Fruit fly (Drosophila melanogaster) whole organism, prepupa: ENCODE measurements around the gene Ugt35E2.
A peak's percentile ranks its signal among the peaks of the same experiment; 100 is the strongest.

Experiments
- Blimp-1 ChIP-seq: fragments of 200-800 bp; sonication (Bioruptor generic); optimal IDR thresholded peaks from 3 replicates; lab custom pipeline; 2017; ENCODE audit warnings: missing biosample characterization, missing genetic modification characterization, mild to moderate bottlenecking, moderate library complexity, missing genetic modification reagents
- CG10631 ChIP-seq: fragments of 200-800 bp; sonication (Bioruptor generic); optimal IDR thresholded peaks from 2 replicates; lab custom pipeline; 2016; ENCODE audit warnings: missing biosample characterization, missing genetic modification characterization
- CG10669 ChIP-seq: fragments of 200-800 bp; sonication (Bioruptor generic); optimal IDR thresholded peaks from 3 replicates; lab custom pipeline; 2018; ENCODE audit warnings: missing biosample characterization, mild to moderate bottlenecking, missing genetic modification characterization, moderate library complexity
- CG11294 ChIP-seq: fragments of 200-800 bp; sonication (Bioruptor generic); IDR thresholded peaks from 2 replicates; pipeline ENCODE4 v1.3.6; 2022; ENCODE audit warnings: missing biosample characterization, missing genetic modification characterization
- CG16779 ChIP-seq: fragments of 200-800 bp; sonication (Bioruptor generic); optimal IDR thresholded peaks from 3 replicates; lab custom pipeline; 2017; ENCODE audit warnings: missing biosample characterization, mild to moderate bottlenecking, missing genetic modification characterization
- CG3032 ChIP-seq: fragments of 200-800 bp; optimal IDR thresholded peaks from 2 replicates; lab custom pipeline; 2019; ENCODE audit warnings: missing biosample characterization, mild to moderate bottlenecking, missing genetic modification characterization, moderate library complexity
- CG31627 ChIP-seq: fragments of 200-800 bp; sonication (Bioruptor generic); optimal IDR thresholded peaks from 3 replicates; lab custom pipeline; 2016; ENCODE audit warnings: missing biosample characterization, missing genetic modification characterization
- CG32006 ChIP-seq: fragments of 200-800 bp; sonication (Bioruptor generic); optimal IDR thresholded peaks from 3 replicates; lab custom pipeline; 2017; ENCODE audit warnings: missing biosample characterization, mild to moderate bottlenecking, missing genetic modification characterization
- CG34406 ChIP-seq: fragments of 200-800 bp; sonication (Bioruptor generic); optimal IDR thresholded peaks from 3 replicates; lab custom pipeline; 2016; ENCODE audit warnings: missing biosample characterization, missing genetic modification characterization
- CG3919 ChIP-seq: fragments of 200-800 bp; sonication (Bioruptor generic); optimal IDR thresholded peaks from 3 replicates; lab custom pipeline; 2016; ENCODE audit warnings: missing biosample characterization, missing genetic modification characterization
- CG4318 ChIP-seq: fragments of 200-800 bp; sonication (Bioruptor generic); optimal IDR thresholded peaks from 3 replicates; lab custom pipeline; 2017; ENCODE audit warnings: missing biosample characterization, mild to moderate bottlenecking, missing genetic modification characterization
- CG6163 ChIP-seq: fragments of 200-800 bp; sonication (Bioruptor generic); IDR thresholded peaks from 3 replicates; pipeline ENCODE4 v1.3.6; 2022; ENCODE audit warnings: missing biosample characterization, missing genetic modification characterization
- CG6792 ChIP-seq: fragments of 200-800 bp; sonication (Bioruptor generic); optimal IDR thresholded peaks from 3 replicates; lab custom pipeline; 2016; ENCODE audit warnings: missing biosample characterization, missing genetic modification characterization
- CG6808 ChIP-seq: fragments of 200-800 bp; sonication (Bioruptor generic); optimal IDR thresholded peaks from 3 replicates; lab custom pipeline; 2017; ENCODE audit warnings: missing biosample characterization, missing genetic modification characterization, mild to moderate bottlenecking, moderate library complexity, missing genetic modification reagents
- CG6854 ChIP-seq: fragments of 200-800 bp; sonication (Bioruptor generic); optimal IDR thresholded peaks from 2 replicates; lab custom pipeline; 2017; ENCODE audit warnings: missing biosample characterization, mild to moderate bottlenecking, missing genetic modification characterization
- CG7368 ChIP-seq: fragments of 200-800 bp; sonication (Bioruptor generic); optimal IDR thresholded peaks from 3 replicates; lab custom pipeline; 2016; ENCODE audit warnings: missing biosample characterization, missing genetic modification characterization
- CG8119 ChIP-seq: fragments of 200-800 bp; sonication (Bioruptor generic); IDR thresholded peaks from 3 replicates; pipeline ENCODE4 v1.3.6; 2022; ENCODE audit warnings: missing biosample characterization, missing genetic modification characterization
- CG8319 ChIP-seq: fragments of 200-800 bp; sonication (Bioruptor generic); optimal IDR thresholded peaks from 3 replicates; lab custom pipeline; 2016; ENCODE audit warnings: missing biosample characterization, missing genetic modification characterization
- CG8632 ChIP-seq: fragments of 200-800 bp; sonication (Bioruptor generic); optimal IDR thresholded peaks from 3 replicates; lab custom pipeline; 2016; ENCODE audit warnings: missing biosample characterization, missing genetic modification characterization
- CG9139 ChIP-seq: fragments of 200-800 bp; sonication (Bioruptor generic); optimal IDR thresholded peaks from 3 replicates; lab custom pipeline; 2017; ENCODE audit warnings: missing biosample characterization, mild to moderate bottlenecking, missing genetic modification characterization
- Eip75B ChIP-seq: fragments of 200-800 bp; sonication (Bioruptor generic); optimal IDR thresholded peaks from 3 replicates; lab custom pipeline; 2016; ENCODE audit warnings: missing biosample characterization, missing genetic modification characterization
- Eip78C ChIP-seq: fragments of 200-800 bp; sonication (Bioruptor generic); peaks from one replicate; lab custom pipeline; 2016; ENCODE audit warnings: missing biosample characterization, missing genetic modification characterization
- Eip93F ChIP-seq: fragments of 200-800 bp; sonication (Bioruptor generic); optimal IDR thresholded peaks from 2 replicates; lab custom pipeline; 2016; ENCODE audit warnings: missing biosample characterization, mild to moderate bottlenecking, missing genetic modification characterization
- Ets21C ChIP-seq: fragments of 200-800 bp; sonication (Bioruptor generic); optimal IDR thresholded peaks from 3 replicates; lab custom pipeline; 2016; ENCODE audit warnings: missing biosample characterization, missing genetic modification characterization
- Ets96B ChIP-seq: fragments of 200-800 bp; optimal IDR thresholded peaks from 2 replicates; lab custom pipeline; 2019; ENCODE audit warnings: missing biosample characterization, mild to moderate bottlenecking, missing genetic modification characterization, moderate library complexity
- Gug ChIP-seq: fragments of 200-800 bp; sonication (Bioruptor generic); IDR thresholded peaks from 2 replicates; pipeline ENCODE4 v1.3.6; 2022; ENCODE audit warnings: missing biosample characterization, missing genetic modification characterization
- Hr38 ChIP-seq: sonication (Bioruptor generic); optimal IDR thresholded peaks from 2 replicates; lab custom pipeline; 2016; ENCODE audit warnings: missing biosample characterization, missing genetic modification characterization
- Hr39 ChIP-seq: fragments of 200-800 bp; sonication (Bioruptor generic); optimal IDR thresholded peaks from 2 replicates; lab custom pipeline; 2016; ENCODE audit warnings: missing biosample characterization, missing genetic modification characterization
- Lpt ChIP-seq: fragments of 200-800 bp; sonication (Bioruptor generic); optimal IDR thresholded peaks from 3 replicates; lab custom pipeline; 2016; ENCODE audit warnings: missing biosample characterization, missing genetic modification characterization
- Met ChIP-seq: fragments of 200-800 bp; sonication (Bioruptor generic); optimal IDR thresholded peaks from 3 replicates; lab custom pipeline; 2016; ENCODE audit warnings: missing biosample characterization, missing genetic modification characterization
- Smox ChIP-seq: fragments of 200-800 bp; sonication (Bioruptor generic); optimal IDR thresholded peaks from 3 replicates; lab custom pipeline; 2016; ENCODE audit warnings: missing biosample characterization, missing genetic modification characterization
- Sox14 ChIP-seq: fragments of 200-800 bp; sonication (Bioruptor generic); optimal IDR thresholded peaks from 3 replicates; lab custom pipeline; 2016; ENCODE audit warnings: missing biosample characterization, missing genetic modification characterization
- Sox15 ChIP-seq: fragments of 200-800 bp; sonication (Bioruptor generic); optimal IDR thresholded peaks from 3 replicates; lab custom pipeline; 2016; ENCODE audit warnings: missing biosample characterization, missing genetic modification characterization
- achi ChIP-seq: fragments of 200-800 bp; sonication (Bioruptor generic); optimal IDR thresholded peaks from 3 replicates; lab custom pipeline; 2016; ENCODE audit warnings: missing biosample characterization, missing genetic modification characterization
- acj6 ChIP-seq: fragments of 200-800 bp; sonication (Bioruptor generic); optimal IDR thresholded peaks from 3 replicates; lab custom pipeline; 2016; ENCODE audit warnings: missing biosample characterization, missing genetic modification characterization
- cyc ChIP-seq: fragments of 200-800 bp; sonication (Bioruptor generic); optimal IDR thresholded peaks from 3 replicates; lab custom pipeline; 2016; ENCODE audit warnings: missing biosample characterization, missing genetic modification characterization
- dsx ChIP-seq: fragments of 200-800 bp; optimal IDR thresholded peaks from 3 replicates; lab custom pipeline; 2019; ENCODE audit warnings: missing biosample characterization, mild to moderate bottlenecking, missing genetic modification characterization, moderate library complexity; ENCODE audit not compliant: poor library complexity, severe bottlenecking
- eg ChIP-seq: fragments of 200-800 bp; sonication (Bioruptor generic); IDR thresholded peaks from 3 replicates; pipeline ENCODE4 v1.3.6; 2022; ENCODE audit warnings: missing biosample characterization, missing genetic modification characterization
- fd59A ChIP-seq: fragments of 200-800 bp; sonication (Bioruptor generic); optimal IDR thresholded peaks from 2 replicates; lab custom pipeline; 2017; ENCODE audit warnings: missing biosample characterization, mild to moderate bottlenecking, missing genetic modification characterization, missing genetic modification reagents
- fd85E ChIP-seq: fragments of 200-800 bp; sonication (Bioruptor generic); optimal IDR thresholded peaks from 3 replicates; lab custom pipeline; 2016; ENCODE audit warnings: missing biosample characterization, missing genetic modification characterization
- fkh ChIP-seq: fragments of 200-800 bp; sonication (Bioruptor generic); optimal IDR thresholded peaks from 3 replicates; lab custom pipeline; 2017; ENCODE audit warnings: missing biosample characterization, mild to moderate bottlenecking, missing genetic modification characterization, moderate library complexity
- net ChIP-seq: fragments of 200-800 bp; sonication (Bioruptor generic); optimal IDR thresholded peaks from 3 replicates; lab custom pipeline; 2016; ENCODE audit warnings: missing biosample characterization, missing genetic modification characterization
- salr ChIP-seq, 2 experiments: fragments of 200-800 bp; sonication (Bioruptor generic); optimal IDR thresholded peaks; 3 replicates each; lab custom pipeline; 2016 to 2018; ENCODE audit warnings: missing biosample characterization in 2 of 2, missing genetic modification characterization in 2 of 2, mild to moderate bottlenecking in 1 of 2
- ss ChIP-seq, 2 experiments: fragments of 200-800 bp; sonication (Bioruptor generic); optimal IDR thresholded peaks; 2 replicates in 1 of 2; 3 replicates in 1 of 2; lab custom pipeline; 2017 to 2018; ENCODE audit warnings: mild to moderate bottlenecking in 2 of 2, missing biosample characterization in 2 of 2, missing genetic modification characterization in 2 of 2, moderate library complexity in 1 of 2
- svp ChIP-seq: fragments of 200-800 bp; sonication (Bioruptor generic); peaks from one replicate; lab custom pipeline; 2016; ENCODE audit warnings: missing biosample characterization, missing genetic modification characterization
- topi ChIP-seq: fragments of 200-800 bp; sonication (Bioruptor generic); optimal IDR thresholded peaks from 3 replicates; lab custom pipeline; 2016; ENCODE audit warnings: missing biosample characterization, missing genetic modification characterization
- vri ChIP-seq: fragments of 200-800 bp; sonication (Bioruptor generic); optimal IDR thresholded peaks from 3 replicates; lab custom pipeline; 2016; ENCODE audit warnings: missing biosample characterization, mild to moderate bottlenecking, missing genetic modification characterization

Ugt35E2 gene

DNA sequence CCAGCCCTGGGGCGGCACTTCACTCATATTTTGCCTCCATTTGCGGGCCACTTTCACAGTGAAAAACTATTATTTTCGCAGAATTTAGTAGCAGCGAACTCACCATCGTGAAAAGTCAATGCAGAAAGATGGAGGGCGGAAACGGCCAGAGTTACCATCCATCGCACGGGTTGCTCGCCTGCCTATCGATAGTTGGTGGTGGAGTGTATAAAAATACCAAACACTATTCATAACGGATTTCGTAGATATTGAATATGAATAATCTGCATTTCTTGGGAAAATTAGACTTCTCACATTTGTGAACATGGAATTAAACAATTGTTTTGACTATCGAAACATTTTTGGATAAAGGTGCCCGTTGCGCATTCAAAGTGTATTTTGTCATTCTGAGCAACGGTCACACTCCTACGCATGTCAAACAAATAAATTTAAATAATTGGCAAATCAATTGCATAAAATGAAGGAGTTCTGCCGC is 48.4 kb upstream of the Ugt35E2 start, which contains the start of the genes RpS25 and CG4820 (continued):
- TF ChIP-seq CG6163 (GFP tag; lab: Robert Waterston, UW) (peak; percentile 77; the same call in 2 of the 3 replicates), salr (GFP tag; optimal IDR thresholded peaks at IDR 0.05; lab: Kevin White, UChicago) (peak in 1 of 2 experiments; percentile 84), cyc (GFP tag; lab: Kevin White, UChicago) (peak; percentile 88), Met (peak; percentile 89), eg (peak; percentile 82), CG16779 (peak; percentile 71), Eip78C (GFP tag; lab: Kevin White, UChicago) (peak; percentile 96), dsx (peak; percentile 31), fd59A (GFP tag; lab: Kevin White, UChicago) (peak; percentile 57), CG10631 (GFP tag; lab: Kevin White, UChicago) (no peak), Sox14 (GFP tag; lab: Kevin White, UChicago) (peak; percentile 83), CG3032 (peak; percentile 72), Ets21C (peak; percentile 64), acj6 (GFP tag; lab: Kevin White, UChicago) (peak; percentile 84)

dm6 chr3R:11214449-11214950 is 46.7 kb upstream of the Ugt35E2 start, which contains the start of gene ZnT86D:
Gene ZnT86D (minus strand): TSS chr3R:11214539.
- TF ChIP-seq CG6808 (GFP tag; lab: Kevin White, UChicago) (peak; percentile 44), fd59A (GFP tag; lab: Kevin White, UChicago) (peak; percentile 1), topi (peak; percentile 78), CG16779 (no peak), ss (GFP tag; optimal IDR thresholded peaks at IDR 0.05; lab: Kevin White, UChicago) (peak; percentile 11 to 67), Ets96B (tag; lab: Kevin White, UChicago) (peak; percentile 62), achi (GFP tag; lab: Kevin White, UChicago) (peak; percentile 64), CG8119 (GFP tag; lab: Robert Waterston, UW) (peak; percentile 51; the same call in 2 of the 3 replicates), cyc (GFP tag; lab: Kevin White, UChicago) (peak; percentile 76), Ets21C (peak; percentile 58), Eip78C (GFP tag; lab: Kevin White, UChicago) (peak; percentile 85), CG32006 (peak; percentile 74), CG8632 (GFP tag; lab: Kevin White, UChicago) (no peak), Smox (GFP tag; lab: Kevin White, UChicago) (peak; percentile 65), CG6163 (GFP tag; lab: Robert Waterston, UW) (0 out of 3 replicates have a peak, but pooled peaks have one; percentile 29), Blimp-1 (peak; percentile 35), CG3032 (peak; percentile 71), CG3919 (GFP tag; lab: Kevin White, UChicago) (peak; percentile 62), Hr39 (GFP tag; lab: Kevin White, UChicago) (peak; percentile 75), CG10669 (GFP tag; lab: Kevin White, UChicago) (peak; percentile 65), dsx (peak; percentile 56), Gug (GFP tag; lab: Robert Waterston, UW) (0 out of 2 replicates have a peak, but pooled peaks have one; percentile 54), CG31627 (peak; percentile 71), Eip75B (GFP tag; lab: Kevin White, UChicago) (peak; percentile 70), CG8319 (GFP tag; lab: Kevin White, UChicago) (no peak), CG34406 (peak; percentile 50), fd85E (GFP tag; lab: Kevin White, UChicago) (no peak), CG10631 (GFP tag; lab: Kevin White, UChicago) (peak; percentile 76), CG11294 (GFP tag; lab: Robert Waterston, UW) (peak; percentile 47; the same call in 1 of the 2 replicates), CG7368 (GFP tag; lab: Kevin White, UChicago) (no peak), eg (peak; percentile 61), svp (no peak), acj6 (GFP tag; lab: Kevin White, UChicago) (peak; percentile 61), salr (GFP tag; optimal IDR thresholded peaks at IDR 0.05; lab: Kevin White, UChicago) (peak in 1 of 2 experiments; percentile 54), CG6854 (GFP tag; lab: Kevin White, UChicago) (peak; percentile 51), Lpt (GFP tag; lab: Kevin White, UChicago) (no peak), Sox14 (GFP tag; lab: Kevin White, UChicago) (peak; percentile 82), Hr38 (no peak), CG4318 (GFP tag; lab: Kevin White, UChicago) (no peak), fkh (peak; percentile 40), Sox15 (GFP tag; lab: Kevin White, UChicago) (peak; percentile 25), CG6792 (peak; percentile 43), vri (peak; percentile 56), CG9139 (GFP tag; lab: Kevin White, UChicago) (no peak), Eip93F (no peak), net (GFP tag; lab: Kevin White, UChicago) (peak; percentile 44)
